Worm (Caenorhabditis elegans) whole organism, L1 larva: ENCODE measurements around the gene T03D3.5.

Experiments
- F16B12.6 ChIP-seq: fragments of 150-350 bp; optimal IDR thresholded peaks from 2 replicates; lab custom pipeline; 2014; ENCODE audit warnings: missing biosample characterization, missing genetic modification characterization
- blmp-1 ChIP-seq: fragments of 150-350 bp; optimal IDR thresholded peaks from 2 replicates; lab custom pipeline; 2014; ENCODE audit warnings: missing biosample characterization, missing genetic modification characterization
- ceh-82 ChIP-seq, 3 experiments: fragments of 150-350 bp in 1 of 3; sonication (generic microtip) in 2 of 3; optimal IDR thresholded peaks; 2 replicates each; lab custom pipeline; 2014 to 2017; ENCODE audit warnings: missing biosample characterization in 3 of 3, missing genetic modification characterization in 3 of 3
- fkh-10 ChIP-seq: sonication (generic microtip); optimal IDR thresholded peaks from 2 replicates; lab custom pipeline; 2017; ENCODE audit warnings: missing biosample characterization, missing genetic modification reagents, missing genetic modification characterization
- hlh-17 ChIP-seq: fragments of 200-800 bp; sonication (Bioruptor generic); optimal IDR thresholded peaks from 2 replicates; lab custom pipeline; 2018; ENCODE audit warnings: missing genetic modification characterization, mild to moderate bottlenecking, missing compliant biosample characterization, moderate library complexity, borderline replicate concordance
- snpc-4 ChIP-seq: fragments of 150-350 bp; optimal IDR thresholded peaks from 2 replicates; lab custom pipeline; 2014; ENCODE audit warnings: missing biosample characterization, missing genetic modification characterization

- TF ChIP-seq blmp-1 (tag; lab: Kevin White, UChicago) (no peak), fkh-10 (GFP tag; lab: Kevin White, UChicago) (no peak), F16B12.6 (no peak), ceh-82 (tag; optimal IDR thresholded peaks at IDR 0.05; lab: Kevin White, UChicago) (no peak), hlh-17 (GFP tag; lab: Kevin White, UChicago) (no peak), snpc-4 (tag; lab: Kevin White, UChicago) (no peak)
These were observed 42.9 kb upstream of the T03D3.5 start, which contains the start of gene srh-241 for ce11 chrV:2869503-2869902.
